Fruit fly (Drosophila melanogaster) whole organism, embryonic: ENCODE results near the gene kraken.
A peak's percentile ranks its signal among the peaks of the same experiment; 100 is the strongest.

Experiments used
- Bdp1 ChIP-seq: fragments of 200-800 bp; sonication (Bioruptor generic); optimal IDR thresholded peaks from 3 replicates; lab custom pipeline; 2016; ENCODE audit warnings: missing biosample characterization, missing genetic modification characterization
- Bgb ChIP-seq: fragments of 200-800 bp; sonication (Bioruptor generic); IDR thresholded peaks from 2 replicates; pipeline ENCODE4 v1.3.6; 2022; ENCODE audit warnings: missing biosample characterization, missing genetic modification characterization; ENCODE audit not compliant: partially characterized antibody
- CG10147 ChIP-seq: fragments of 200-800 bp; sonication (Bioruptor generic); optimal IDR thresholded peaks from 2 replicates; lab custom pipeline; 2019; ENCODE audit warnings: missing biosample characterization, mild to moderate bottlenecking, missing genetic modification characterization, moderate library complexity
- CG10462 ChIP-seq: fragments of 200-800 bp; sonication (Bioruptor generic); optimal IDR thresholded peaks from 2 replicates; lab custom pipeline; 2016; ENCODE audit warnings: missing biosample characterization, missing genetic modification characterization
- CG11247 ChIP-seq: fragments of 200-800 bp; sonication (Bioruptor generic); IDR thresholded peaks from 2 replicates; pipeline ENCODE4 v1.3.6; 2022; ENCODE audit warnings: missing biosample characterization, missing genetic modification characterization
- CG12744 ChIP-seq: fragments of 200-800 bp; sonication (Bioruptor generic); optimal IDR thresholded peaks from 2 replicates; lab custom pipeline; 2016; ENCODE audit warnings: missing biosample characterization, missing genetic modification characterization
- CG13287 ChIP-seq: fragments of 200-800 bp; sonication (Bioruptor generic); IDR thresholded peaks from 2 replicates; pipeline ENCODE4 v1.3.6; 2022; ENCODE audit warnings: missing biosample characterization, missing genetic modification characterization; ENCODE audit not compliant: partially characterized antibody
- CG14965 ChIP-seq: fragments of 200-800 bp; sonication (Bioruptor generic); optimal IDR thresholded peaks from 2 replicates; lab custom pipeline; 2016; ENCODE audit warnings: missing biosample characterization, missing genetic modification characterization, borderline replicate concordance
- CG2678 ChIP-seq: fragments of 200-800 bp; sonication (Bioruptor generic); optimal IDR thresholded peaks from 3 replicates; lab custom pipeline; 2019; ENCODE audit warnings: missing biosample characterization, mild to moderate bottlenecking, missing genetic modification characterization, moderate library complexity
- CG3407 ChIP-seq: fragments of 200-800 bp; sonication (Bioruptor generic); optimal IDR thresholded peaks from 2 replicates; lab custom pipeline; 2018; ENCODE audit warnings: missing biosample characterization, mild to moderate bottlenecking, missing genetic modification characterization
- CG3726 ChIP-seq: fragments of 200-800 bp; sonication (Bioruptor generic); IDR thresholded peaks from 3 replicates; pipeline ENCODE4, ENCODE4 v1.3.6; 2022; ENCODE audit warnings: missing biosample characterization, missing genetic modification characterization
- CG42726 ChIP-seq: fragments of 200-800 bp; sonication (Bioruptor generic); IDR thresholded peaks from 2 replicates; pipeline ENCODE4 v1.3.6; 2022; ENCODE audit warnings: missing biosample characterization, missing genetic modification characterization; ENCODE audit not compliant: partially characterized antibody
- CG4328 ChIP-seq: fragments of 200-800 bp; sonication (Bioruptor generic); optimal IDR thresholded peaks from 3 replicates; lab custom pipeline; 2017; ENCODE audit warnings: missing biosample characterization, missing genetic modification reagents, missing genetic modification characterization
- CG6175 ChIP-seq: fragments of 200-800 bp; sonication (Bioruptor generic); IDR thresholded peaks from 3 replicates; pipeline ENCODE4 v1.3.6; 2022; ENCODE audit warnings: missing biosample characterization, missing genetic modification characterization
- CG6254 ChIP-seq: fragments of 200-800 bp; sonication (Bioruptor generic); optimal IDR thresholded peaks from 3 replicates; lab custom pipeline; 2017; ENCODE audit warnings: mild to moderate bottlenecking, missing biosample characterization, missing genetic modification reagents, missing genetic modification characterization
- CG6689 ChIP-seq: fragments of 200-800 bp; sonication (Bioruptor generic); IDR thresholded peaks from 2 replicates; pipeline ENCODE4 v1.3.6; 2022; ENCODE audit warnings: missing biosample characterization, missing genetic modification characterization
- CG6813 ChIP-seq: fragments of 200-800 bp; sonication (Bioruptor generic); optimal IDR thresholded peaks from 2 replicates; lab custom pipeline; 2017; ENCODE audit warnings: missing biosample characterization, missing genetic modification characterization, mild to moderate bottlenecking, moderate library complexity, missing genetic modification reagents
- CG7357 ChIP-seq: fragments of 200-800 bp; sonication (Bioruptor generic); IDR thresholded peaks from 3 replicates; pipeline ENCODE4 v1.3.6; 2022; ENCODE audit warnings: missing biosample characterization, missing genetic modification characterization
- CG7963 ChIP-seq: fragments of 200-800 bp; sonication (Bioruptor generic); IDR thresholded peaks from 3 replicates; pipeline ENCODE4 v1.3.6; 2022; ENCODE audit warnings: missing biosample characterization, missing genetic modification characterization; ENCODE audit not compliant: partially characterized antibody
- CG9437 ChIP-seq: fragments of 200-800 bp; sonication (Bioruptor generic); optimal IDR thresholded peaks from 2 replicates; lab custom pipeline; 2018; ENCODE audit warnings: missing biosample characterization, mild to moderate bottlenecking, missing genetic modification characterization
- CrebB ChIP-seq: fragments of 200-800 bp; sonication (Bioruptor generic); optimal IDR thresholded peaks from 3 replicates; lab custom pipeline; 2018; ENCODE audit warnings: missing biosample characterization, mild to moderate bottlenecking, missing genetic modification characterization
- Dbx ChIP-seq: fragments of 200-800 bp; sonication (Bioruptor generic); IDR thresholded peaks from 3 replicates; pipeline ENCODE4 v1.3.6; 2022; ENCODE audit warnings: missing biosample characterization, missing genetic modification characterization
- Hey ChIP-seq: fragments of 200-800 bp; sonication (Bioruptor generic); optimal IDR thresholded peaks from 3 replicates; lab custom pipeline; 2018; ENCODE audit warnings: missing biosample characterization, mild to moderate bottlenecking, missing genetic modification characterization
- Hr78 ChIP-seq, 2 experiments: fragments of 200-800 bp in 1 of 2; fragments of >200 bp in 1 of 2; sonication (Bioruptor generic) in 1 of 2; optimal IDR thresholded peaks; 2 replicates each; lab custom pipeline; 2017 to 2019; ENCODE audit warnings: missing biosample characterization in 2 of 2, missing genetic modification characterization in 2 of 2, mild to moderate bottlenecking in 1 of 2, moderate library complexity in 1 of 2
- Jarid2 ChIP-seq: fragments of 200-800 bp; sonication (Bioruptor generic); optimal IDR thresholded peaks from 3 replicates; lab custom pipeline; 2017; ENCODE audit warnings: mild to moderate bottlenecking, missing biosample characterization, missing genetic modification reagents, missing genetic modification characterization
- Lhr ChIP-seq: fragments of 200-800 bp; sonication (Bioruptor generic); optimal IDR thresholded peaks from 3 replicates; lab custom pipeline; 2017; ENCODE audit warnings: mild to moderate bottlenecking, missing biosample characterization, missing genetic modification reagents, missing genetic modification characterization
- Six4 ChIP-seq: fragments of 200-800 bp; sonication (Bioruptor generic); optimal IDR thresholded peaks from 2 replicates; lab custom pipeline; 2016; ENCODE audit warnings: missing biosample characterization, missing genetic modification characterization
- Spps ChIP-seq: fragments of 200-800 bp; sonication (Bioruptor generic); optimal IDR thresholded peaks from 2 replicates; lab custom pipeline; 2018; ENCODE audit warnings: missing biosample characterization, mild to moderate bottlenecking, missing genetic modification characterization
- YL-1 ChIP-seq: fragments of 200-800 bp; sonication (Bioruptor generic); optimal IDR thresholded peaks from 3 replicates; lab custom pipeline; 2017; ENCODE audit warnings: missing biosample characterization, mild to moderate bottlenecking, missing genetic modification characterization
- cas ChIP-seq: fragments of 200-800 bp; sonication (Bioruptor generic); IDR thresholded peaks from 2 replicates; pipeline ENCODE4 v1.3.6; 2022; ENCODE audit warnings: missing biosample characterization, missing genetic modification characterization
- dpn ChIP-seq, 2 experiments: fragments of 200-800 bp; sonication (Bioruptor generic); optimal IDR thresholded peaks; 3 replicates each; lab custom pipeline; 2016; ENCODE audit warnings: missing biosample characterization in 2 of 2, missing genetic modification characterization in 2 of 2
- dysf ChIP-seq: fragments of 200-800 bp; sonication (Bioruptor generic); IDR thresholded peaks from 3 replicates; pipeline ENCODE4 v1.3.6; 2022; ENCODE audit warnings: missing biosample characterization, missing genetic modification characterization
- en ChIP-seq: fragments of 200-800 bp; sonication (Bioruptor generic); optimal IDR thresholded peaks from 2 replicates; lab custom pipeline; 2016; ENCODE audit warnings: missing biosample characterization, missing genetic modification characterization
- fd3F ChIP-seq: fragments of 200-800 bp; sonication (Bioruptor generic); optimal IDR thresholded peaks from 2 replicates; lab custom pipeline; 2018; ENCODE audit warnings: missing biosample characterization, mild to moderate bottlenecking, missing genetic modification characterization, moderate library complexity
- fru ChIP-seq: fragments of >200 bp; optimal IDR thresholded peaks from 2 replicates; lab custom pipeline; 2017
- gem ChIP-seq: fragments of 200-800 bp; sonication (Bioruptor generic); optimal IDR thresholded peaks from 2 replicates; lab custom pipeline; 2019; ENCODE audit warnings: missing biosample characterization, mild to moderate bottlenecking, missing genetic modification characterization, moderate library complexity
- grau ChIP-seq: fragments of 200-800 bp; optimal IDR thresholded peaks from 3 replicates; lab custom pipeline; 2019; ENCODE audit warnings: missing biosample characterization, mild to moderate bottlenecking, missing genetic modification characterization, moderate library complexity
- h ChIP-seq: fragments of >200 bp; optimal IDR thresholded peaks from 2 replicates; lab custom pipeline; 2017
- her ChIP-seq: fragments of 200-800 bp; sonication (Bioruptor generic); optimal IDR thresholded peaks from 2 replicates; lab custom pipeline; 2016; ENCODE audit warnings: missing biosample characterization, missing genetic modification characterization
- klu ChIP-seq: fragments of 200-800 bp; sonication (Bioruptor generic); IDR thresholded peaks from 2 replicates; pipeline ENCODE4 v1.3.6; 2022; ENCODE audit warnings: missing biosample characterization, missing genetic modification characterization
- peb ChIP-seq: fragments of 200-800 bp; sonication (Bioruptor generic); IDR thresholded peaks from 2 replicates; pipeline ENCODE4 v1.3.6; 2022; ENCODE audit warnings: missing biosample characterization, missing genetic modification characterization
- pnt ChIP-seq: fragments of 200-800 bp; sonication (Bioruptor generic); optimal IDR thresholded peaks from 3 replicates; lab custom pipeline; 2016; ENCODE audit warnings: missing biosample characterization, missing genetic modification characterization
- slou ChIP-seq: fragments of 200-800 bp; sonication (Bioruptor generic); optimal IDR thresholded peaks from 3 replicates; lab custom pipeline; 2016; ENCODE audit warnings: missing biosample characterization, missing genetic modification characterization
- sug ChIP-seq: fragments of 200-800 bp; optimal IDR thresholded peaks from 2 replicates; lab custom pipeline; 2019; ENCODE audit warnings: missing biosample characterization, mild to moderate bottlenecking, missing genetic modification characterization, moderate library complexity
- zf30C ChIP-seq: fragments of 200-800 bp; sonication (Bioruptor generic); optimal IDR thresholded peaks from 3 replicates; lab custom pipeline; 2018; ENCODE audit warnings: missing biosample characterization, mild to moderate bottlenecking, missing genetic modification characterization

The kraken gene

DNA sequence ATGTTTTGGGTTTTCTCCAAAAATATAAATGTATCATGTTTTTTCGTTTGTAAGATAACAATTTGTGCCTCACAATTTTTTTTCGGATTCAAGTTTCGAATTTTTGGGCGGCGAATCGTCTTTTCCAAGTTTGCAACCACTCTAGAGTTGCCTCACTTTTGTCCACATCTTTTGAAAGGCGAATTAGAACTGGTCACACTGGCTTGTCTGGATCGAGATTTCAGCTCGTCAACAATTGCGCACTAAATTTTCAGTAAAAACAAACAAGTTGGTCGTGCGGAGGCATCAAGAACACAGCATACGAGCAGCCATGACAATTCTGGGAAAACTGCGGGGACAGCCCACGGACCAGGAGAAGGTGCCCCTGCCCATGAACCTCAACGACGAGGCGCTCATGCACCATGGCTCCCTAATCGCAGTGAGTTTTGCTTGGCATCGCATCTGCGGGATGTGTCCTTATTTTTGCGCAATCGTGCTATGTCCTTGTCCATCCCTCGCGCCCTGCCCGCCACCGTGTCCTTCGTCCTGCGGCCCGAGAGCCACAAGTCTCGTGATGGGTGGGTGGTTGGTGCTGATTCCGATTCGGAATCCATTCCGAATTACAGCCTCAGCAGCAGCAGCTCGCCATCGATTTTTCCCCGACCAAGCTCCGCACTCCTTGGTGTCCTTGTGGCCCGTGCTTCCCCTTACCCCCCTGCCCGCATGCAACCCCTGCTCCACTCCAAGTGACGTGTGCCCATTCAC is 31.2 kb upstream of the kraken start, which contains the start of gene CG3662 (continued):
- TF ChIP-seq Bgb (GFP tag; lab: Robert Waterston, UW): peak; percentile 18; the same call in 1 of the 2 replicates
- peak; percentile 77 for TF ChIP-seq YL-1 (GFP tag; lab: Kevin White, UChicago)
- TF ChIP-seq sug (tag; lab: Kevin White, UChicago): peak; percentile 36
- TF ChIP-seq cas (GFP tag; lab: Robert Waterston, UW): no peak
- TF ChIP-seq CG13287 (GFP tag; lab: Robert Waterston, UW): peak; percentile 46
- no peak for TF ChIP-seq Bdp1 (GFP tag; lab: Kevin White, UChicago)
- no peak for TF ChIP-seq CG10462 (GFP tag; lab: Kevin White, UChicago)
- peak; percentile 4 for TF ChIP-seq zf30C (GFP tag; lab: Kevin White, UChicago)
- peak; percentile 1 for TF ChIP-seq CG10147 (GFP tag; lab: Kevin White, UChicago)

DNA sequence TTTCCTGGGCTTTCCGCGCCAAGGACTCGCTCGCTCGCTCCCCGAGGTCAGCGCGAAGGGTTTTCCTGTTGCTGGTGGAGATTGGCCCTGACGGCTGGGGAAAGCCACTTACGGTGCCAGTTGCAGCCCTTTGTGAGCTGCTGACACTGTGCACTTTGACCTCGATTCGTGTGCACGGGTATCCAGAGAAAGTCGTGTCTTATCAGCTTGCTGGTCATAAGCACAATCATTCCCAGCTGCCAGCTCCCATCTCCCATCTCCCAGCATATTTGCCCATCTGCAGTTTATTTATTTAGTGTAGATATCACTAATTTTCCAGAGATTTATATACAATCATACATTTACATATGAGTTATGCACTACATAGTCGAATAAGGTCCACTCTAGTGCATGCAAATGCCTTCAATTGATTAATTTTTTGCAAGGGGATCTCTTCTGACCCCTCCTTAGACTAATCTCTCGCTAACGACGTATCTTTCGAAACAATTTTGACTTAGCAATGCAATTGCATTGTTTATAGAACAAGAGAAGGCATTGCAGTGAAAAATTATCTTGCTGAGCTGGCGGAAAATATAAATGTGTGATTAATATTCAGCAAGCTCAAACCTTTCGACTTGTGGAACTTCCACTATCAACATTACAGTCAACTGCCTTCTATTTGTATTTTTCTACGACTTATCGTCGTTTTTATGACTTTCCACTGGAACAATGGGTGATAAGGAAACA is 30.4 kb upstream of the kraken start:
- TF ChIP-seq pnt (no peak), klu (GFP tag; lab: Robert Waterston, UW) (no peak), Hey (no peak), Hr78 (GFP tag; optimal IDR thresholded peaks at IDR 0.05; lab: Kevin White, UChicago) (peak in 1 of 2 experiments; percentile 62), grau (tag; lab: Kevin White, UChicago) (no peak), CG42726 (GFP tag; lab: Robert Waterston, UW) (0 out of 2 replicates have a peak, but pooled peaks have one; percentile 48), her (GFP tag; lab: Kevin White, UChicago) (no peak), CG2678 (tag; lab: Kevin White, UChicago) (no peak), dpn (GFP tag; optimal IDR thresholded peaks at IDR 0.05; lab: Kevin White, UChicago) (no peak), fru (lab: Kevin White, UChicago) (no peak), peb (GFP tag; lab: Robert Waterston, UW) (no peak), Spps (tag; lab: Kevin White, UChicago) (no peak), Jarid2 (GFP tag; lab: Kevin White, UChicago) (no peak), CG6175 (GFP tag; lab: Robert Waterston, UW) (no peak), CG14965 (GFP tag; lab: Kevin White, UChicago) (no peak)
- TF ChIP-seq, all 482 proteins: peak for 2

DNA sequence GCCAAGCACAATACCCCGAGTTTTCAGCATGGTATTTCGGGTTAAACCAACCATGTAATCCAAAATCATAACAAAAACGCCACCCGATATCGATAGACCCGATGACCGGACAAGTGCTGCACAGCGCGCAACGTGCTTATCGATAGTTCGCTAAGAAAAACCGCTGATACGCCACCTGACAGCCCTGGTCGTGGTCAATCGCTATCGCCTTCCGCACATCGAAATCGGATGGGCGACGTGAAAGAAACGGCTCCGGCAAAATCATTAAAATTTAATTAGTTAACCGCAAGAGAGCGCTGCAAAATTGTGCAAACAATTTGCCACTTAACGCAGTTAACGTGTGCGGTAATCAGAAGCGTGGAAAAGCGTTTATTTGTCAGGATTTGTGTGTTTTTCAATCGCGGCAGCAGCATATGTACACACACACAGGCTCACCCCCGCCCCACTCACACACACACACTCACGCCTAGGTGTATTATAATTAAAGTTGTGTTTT is 26.8 kb upstream of the kraken start, which contains the start of the genes CG3862 and dock:
Gene CG3862, minus strand, starts transcription at position 94 of the 496 bp plus-strand sequence.
Gene dock, plus strand, starts transcription at position 202 of the 496 bp plus-strand sequence.
- peak; percentile 21 for TF ChIP-seq Lhr (GFP tag; lab: Kevin White, UChicago)
- TF ChIP-seq CG7963: peak; percentile 97
- TF ChIP-seq en: no peak
- TF ChIP-seq h (lab: Kevin White, UChicago): no peak
- TF ChIP-seq CG7357 (GFP tag; lab: Robert Waterston, UW): no peak
- TF ChIP-seq CG4328 (GFP tag; lab: Kevin White, UChicago): peak; percentile 25
- peak; percentile 69 for TF ChIP-seq Dbx (GFP tag; lab: Robert Waterston, UW)
- no peak for TF ChIP-seq dysf
- TF ChIP-seq CG12744 (GFP tag; lab: Kevin White, UChicago): no peak
- peak; percentile 6 for TF ChIP-seq slou (GFP tag; lab: Kevin White, UChicago)
- peak; percentile 19 for TF ChIP-seq gem
- no peak for TF ChIP-seq CG3726 (GFP tag; lab: Robert Waterston, UW)
- TF ChIP-seq fd3F: peak; percentile 29
- TF ChIP-seq Six4 (GFP tag; lab: Kevin White, UChicago): peak; percentile 17
- TF ChIP-seq CrebB: no peak
- no peak for TF ChIP-seq CG6254
- TF ChIP-seq CG6689 (GFP tag; lab: Robert Waterston, UW): no peak
- peak; percentile 56; the same call in 1 of the 2 replicates for TF ChIP-seq CG11247 (GFP tag; lab: Robert Waterston, UW)
- peak; percentile 3 for TF ChIP-seq CG6813
- TF ChIP-seq CG9437 (GFP tag; lab: Kevin White, UChicago): peak; percentile 12
- peak; percentile 51; the same call in 1 of the 3 replicates for TF ChIP-seq CG6175 (GFP tag; lab: Robert Waterston, UW)
- no peak for TF ChIP-seq CG3407
